Worm (Caenorhabditis elegans) whole organism, midembryonic: ENCODE measurements around the gene F41B5.1.
"Not testable (repeated sequence)": the region's sequence is repeated elsewhere in the genome, so short reads cannot be mapped to it uniquely, and the experiment has no call there.

Experiments
- T22C8.4 ChIP-seq: fragments of 200-800 bp; sonication (Bioruptor generic); IDR thresholded peaks from 2 replicates; pipeline ENCODE4 v1.3.6; 2022; ENCODE audit warnings: missing genetic modification characterization, missing compliant biosample characterization
- cog-1 ChIP-seq: sonication (generic microtip); optimal IDR thresholded peaks from 2 replicates; lab custom pipeline; 2016; ENCODE audit warnings: missing genetic modification characterization, missing compliant biosample characterization
- flt-1 ChIP-seq: fragments of 200-800 bp; sonication (Bioruptor generic); IDR thresholded peaks from 2 replicates; pipeline ENCODE4 v1.3.6; 2022; ENCODE audit warnings: missing genetic modification characterization, missing compliant biosample characterization
- klf-2 ChIP-seq: fragments of 200-800 bp; sonication (Bioruptor generic); conservative IDR thresholded peaks from 2 replicates; pipeline ENCODE4 v1.3.6; 2022; ENCODE audit warnings: missing genetic modification reagents, missing genetic modification characterization, missing compliant biosample characterization
- med-1 ChIP-seq: sonication (generic microtip); optimal IDR thresholded peaks from 2 replicates; lab custom pipeline; 2017; ENCODE audit warnings: missing genetic modification characterization, mild to moderate bottlenecking, missing compliant biosample characterization, antibody characterized with exemption, missing genetic modification reagents; ENCODE audit not compliant: insufficient read depth
- ref-1 ChIP-seq: fragments of 200-800 bp; sonication (Bioruptor generic); conservative IDR thresholded peaks from 2 replicates; pipeline ENCODE4 v1.3.6; 2022; ENCODE audit warnings: missing genetic modification reagents, missing genetic modification characterization, missing compliant biosample characterization
- tab-1 ChIP-seq: fragments of 200-800 bp; sonication (Bioruptor generic); IDR thresholded peaks from 2 replicates; pipeline ENCODE4 v1.3.6; 2022; ENCODE audit warnings: missing genetic modification characterization, missing compliant biosample characterization
- ztf-23 ChIP-seq: fragments of 200-800 bp; sonication (Bioruptor generic); IDR thresholded peaks from 2 replicates; pipeline ENCODE4 v1.3.6; 2022; ENCODE audit warnings: missing genetic modification reagents, missing genetic modification characterization, missing compliant biosample characterization
- ztf-29 ChIP-seq: fragments of 200-800 bp; sonication (Bioruptor generic); IDR thresholded peaks from 2 replicates; pipeline ENCODE4 v1.3.6; 2022; ENCODE audit warnings: missing genetic modification reagents, missing genetic modification characterization, missing compliant biosample characterization

F41B5.1 gene

ce11 chrV:2255191-2255590 lies at the start of gene F41B5.1:
F41B5.1 (plus strand) TSS chrV:2255533.
- TF ChIP-seq cog-1 (tag; lab: Kevin White, UChicago); T22C8.4 (GFP tag; lab: Robert Waterston, UW); klf-2 (GFP tag; lab: Robert Waterston, UW): not testable (repeated sequence)

- TF ChIP-seq ztf-29, result no peak
- no peak for TF ChIP-seq ztf-23
- TF ChIP-seq flt-1 (GFP tag; lab: Robert Waterston, UW), result no peak
- TF ChIP-seq T22C8.4 (GFP tag; lab: Robert Waterston, UW), result no peak
- TF ChIP-seq klf-2 (GFP tag; lab: Robert Waterston, UW), result no peak
Measured at ce11 chrV:2206181-2206580, 49.2 kb upstream of the F41B5.1 start, which contains the start of gene srt-40. srt-40 (minus strand) TSS chrV:2206281.

- TF ChIP-seq tab-1 (no peak), cog-1 (tag; lab: Kevin White, UChicago) (no peak), klf-2 (GFP tag; lab: Robert Waterston, UW) (no peak), ztf-23 (no peak), T22C8.4 (GFP tag; lab: Robert Waterston, UW) (no peak), flt-1 (GFP tag; lab: Robert Waterston, UW) (no peak)
Measured at ce11 chrV:2206801-2207200, 48.5 kb upstream of the F41B5.1 start, which contains the start of gene svh-11. svh-11 (plus strand) TSS chrV:2207101.

- TF ChIP-seq cog-1 (tag; lab: Kevin White, UChicago), result no peak
- TF ChIP-seq klf-2 (GFP tag; lab: Robert Waterston, UW), result no peak
- TF ChIP-seq med-1 (GFP tag; lab: Kevin White, UChicago), result no peak
- no peak for TF ChIP-seq ztf-23
- TF ChIP-seq flt-1 (GFP tag; lab: Robert Waterston, UW), result no peak
- no peak for TF ChIP-seq tab-1
- TF ChIP-seq ref-1 (GFP tag; lab: Robert Waterston, UW), result no peak
- no peak for TF ChIP-seq ztf-29
- TF ChIP-seq T22C8.4 (GFP tag; lab: Robert Waterston, UW), result no peak
Measured at ce11 chrV:2207527-2207926, 47.8 kb upstream of the F41B5.1 start.

- no peak for TF ChIP-seq cog-1 (tag; lab: Kevin White, UChicago)
- TF ChIP-seq flt-1 (GFP tag; lab: Robert Waterston, UW), result no peak
- no peak for TF ChIP-seq ztf-23
- TF ChIP-seq klf-2 (GFP tag; lab: Robert Waterston, UW), result no peak
- TF ChIP-seq T22C8.4 (GFP tag; lab: Robert Waterston, UW), result no peak
- TF ChIP-seq med-1 (GFP tag; lab: Kevin White, UChicago), result no peak
- TF ChIP-seq ztf-29, result no peak
- TF ChIP-seq tab-1, result no peak
- TF ChIP-seq ref-1 (GFP tag; lab: Robert Waterston, UW), result no peak
Measured at ce11 chrV:2211936-2212335, 43.4 kb upstream of the F41B5.1 start, which contains the start of gene nhr-133. nhr-133 (minus strand) TSS chrV:2212118.

- TF ChIP-seq ztf-29, result no peak
Measured at ce11 chrV:2214428-2215038, 40.8 kb upstream of the F41B5.1 start, which contains the start of gene nhr-184. nhr-184 (minus strand) TSS chrV:2214478.

- no peak for TF ChIP-seq klf-2 (GFP tag; lab: Robert Waterston, UW)
- no peak for TF ChIP-seq ztf-29
- TF ChIP-seq tab-1, result no peak
- no peak for TF ChIP-seq ztf-23
- TF ChIP-seq T22C8.4 (GFP tag; lab: Robert Waterston, UW), result no peak
- no peak for TF ChIP-seq med-1 (GFP tag; lab: Kevin White, UChicago)
- no peak for TF ChIP-seq cog-1 (tag; lab: Kevin White, UChicago)
- TF ChIP-seq ref-1 (GFP tag; lab: Robert Waterston, UW), result no peak
- no peak for TF ChIP-seq flt-1 (GFP tag; lab: Robert Waterston, UW)
Measured at ce11 chrV:2215352-2215751, 40.0 kb upstream of the F41B5.1 start, which contains the start of gene nstp-8. nstp-8 (plus strand) TSS chrV:2215652.

ce11 chrV:2216927-2217326 lies 38.4 kb upstream of the F41B5.1 start:
- TF ChIP-seq T22C8.4 (GFP tag; lab: Robert Waterston, UW) (no peak), med-1 (GFP tag; lab: Kevin White, UChicago) (no peak), klf-2 (GFP tag; lab: Robert Waterston, UW) (no peak), ref-1 (GFP tag; lab: Robert Waterston, UW) (no peak), cog-1 (tag; lab: Kevin White, UChicago) (no peak), tab-1 (no peak), flt-1 (GFP tag; lab: Robert Waterston, UW) (no peak), ztf-29 (no peak), ztf-23 (no peak)

- TF ChIP-seq ref-1 (GFP tag; lab: Robert Waterston, UW), result no peak
- no peak for TF ChIP-seq med-1 (GFP tag; lab: Kevin White, UChicago)
- TF ChIP-seq tab-1, result no peak
- TF ChIP-seq ztf-29, result no peak
- no peak for TF ChIP-seq T22C8.4 (GFP tag; lab: Robert Waterston, UW)
- no peak for TF ChIP-seq ztf-23
- TF ChIP-seq cog-1 (tag; lab: Kevin White, UChicago), result no peak
- no peak for TF ChIP-seq flt-1 (GFP tag; lab: Robert Waterston, UW)
- no peak for TF ChIP-seq klf-2 (GFP tag; lab: Robert Waterston, UW)
Measured at ce11 chrV:2218803-2219202, 36.5 kb upstream of the F41B5.1 start, which contains the start of gene nhr-56. nhr-56 (plus strand) TSS chrV:2219004.

- TF ChIP-seq cog-1 (tag; lab: Kevin White, UChicago) (no peak), ztf-29 (no peak), tab-1 (no peak), med-1 (GFP tag; lab: Kevin White, UChicago) (no peak), ref-1 (GFP tag; lab: Robert Waterston, UW) (no peak), T22C8.4 (GFP tag; lab: Robert Waterston, UW) (no peak), ztf-23 (no peak), flt-1 (GFP tag; lab: Robert Waterston, UW) (no peak), klf-2 (GFP tag; lab: Robert Waterston, UW) (no peak)
Measured at ce11 chrV:2221764-2222163, 33.6 kb upstream of the F41B5.1 start, which contains the start of gene nhr-128. nhr-128 (plus strand) TSS chrV:2222064.
